Worm (Caenorhabditis elegans) whole organism, L2 larva: ENCODE results near the gene Y57E12AL.6.

Source experiments
- C34F6.9 ChIP-seq: fragments of 150-350 bp; optimal IDR thresholded peaks from 2 replicates; lab custom pipeline; 2014; ENCODE audit warnings: missing biosample characterization, missing genetic modification characterization
- F13H6.1 ChIP-seq: sonication (generic microtip); optimal IDR thresholded peaks from 2 replicates; lab custom pipeline; 2016; ENCODE audit warnings: missing genetic modification characterization, missing compliant biosample characterization
- R02D3.7 ChIP-seq: fragments of 150-350 bp; optimal IDR thresholded peaks from 2 replicates; lab custom pipeline; 2014; ENCODE audit warnings: missing biosample characterization, missing genetic modification characterization
- ZK546.5 ChIP-seq: sonication (generic microtip); optimal IDR thresholded peaks from 2 replicates; lab custom pipeline; 2017; ENCODE audit warnings: missing biosample characterization, missing genetic modification characterization
- aly-2 ChIP-seq: fragments of 150-350 bp; optimal IDR thresholded peaks from 2 replicates; lab custom pipeline; 2014; ENCODE audit warnings: missing biosample characterization, missing genetic modification characterization
- ama-1 ChIP-seq: fragments of 150-350 bp; optimal IDR thresholded peaks from 2 replicates; lab custom pipeline; 2018; ENCODE audit warnings: inconsistent platforms
- blmp-1 ChIP-seq: sonication (generic microtip); optimal IDR thresholded peaks from 2 replicates; lab custom pipeline; 2017; ENCODE audit warnings: missing genetic modification characterization, mild to moderate bottlenecking, missing compliant biosample characterization, antibody characterized with exemption, moderate library complexity; ENCODE audit not compliant: insufficient read depth
- ceh-82 ChIP-seq: fragments of 150-350 bp; optimal IDR thresholded peaks from 2 replicates; lab custom pipeline; 2014; ENCODE audit warnings: missing biosample characterization, missing genetic modification characterization
- crh-2 ChIP-seq: sonication (generic microtip); optimal IDR thresholded peaks from 2 replicates; lab custom pipeline; 2017; ENCODE audit warnings: missing biosample characterization, missing genetic modification characterization
- dmd-4 ChIP-seq: sonication (generic microtip); optimal IDR thresholded peaks from 2 replicates; lab custom pipeline; 2017; ENCODE audit warnings: missing biosample characterization, missing genetic modification characterization
- fos-1 ChIP-seq: fragments of 150-350 bp; optimal IDR thresholded peaks from 2 replicates; lab custom pipeline; 2014; ENCODE audit warnings: missing biosample characterization, missing genetic modification characterization
- lin-11 ChIP-seq: fragments of 150-350 bp; sonication (generic microtip); optimal IDR thresholded peaks from 2 replicates; lab custom pipeline; 2014; ENCODE audit warnings: missing biosample characterization, missing genetic modification characterization, inconsistent platforms, mixed read lengths
- lin-13 ChIP-seq: fragments of 150-350 bp; optimal IDR thresholded peaks from 2 replicates; lab custom pipeline; 2014; ENCODE audit warnings: missing biosample characterization, missing genetic modification reagents, missing genetic modification characterization
- lin-39 ChIP-seq: fragments of 150-350 bp; optimal IDR thresholded peaks from 2 replicates; lab custom pipeline; 2014; ENCODE audit warnings: missing biosample characterization, missing genetic modification reagents, missing genetic modification characterization
- lsy-2 ChIP-seq, 2 experiments: fragments of 150-350 bp in 1 of 2; sonication (generic microtip) in 1 of 2; optimal IDR thresholded peaks; 2 replicates each; lab custom pipeline; 2014 to 2017; ENCODE audit warnings: missing biosample characterization in 2 of 2, missing genetic modification characterization in 2 of 2
- mab-5 ChIP-seq: fragments of 150-350 bp; optimal IDR thresholded peaks from 2 replicates; lab custom pipeline; 2014; ENCODE audit warnings: missing biosample characterization, missing genetic modification characterization
- nhr-21 ChIP-seq: fragments of 150-350 bp; optimal IDR thresholded peaks from 2 replicates; lab custom pipeline; 2014; ENCODE audit warnings: missing biosample characterization, missing genetic modification characterization
- nhr-6 ChIP-seq: fragments of 150-350 bp; optimal IDR thresholded peaks from 2 replicates; lab custom pipeline; 2014; ENCODE audit warnings: missing biosample characterization, missing genetic modification characterization
- nhr-77 ChIP-seq: fragments of 150-350 bp; optimal IDR thresholded peaks from 2 replicates; lab custom pipeline; 2014; ENCODE audit warnings: missing biosample characterization, missing genetic modification characterization
- peb-1 ChIP-seq: fragments of 150-350 bp; optimal IDR thresholded peaks from 2 replicates; lab custom pipeline; 2014; ENCODE audit warnings: missing biosample characterization, missing genetic modification characterization
- sem-4 ChIP-seq: fragments of 150-350 bp; optimal IDR thresholded peaks from 2 replicates; lab custom pipeline; 2014; ENCODE audit warnings: missing biosample characterization, missing genetic modification reagents, missing genetic modification characterization
- sma-9 ChIP-seq, 2 experiments: fragments of 150-350 bp in 1 of 2; sonication (generic microtip) in 1 of 2; optimal IDR thresholded peaks; 2 replicates each; lab custom pipeline; 2014 to 2016; ENCODE audit warnings: missing genetic modification characterization in 2 of 2, mild to moderate bottlenecking in 1 of 2, missing biosample characterization in 1 of 2, missing compliant biosample characterization in 1 of 2, missing genetic modification reagents in 1 of 2, moderate library complexity in 1 of 2
- snpc-4 ChIP-seq: fragments of 150-350 bp; optimal IDR thresholded peaks from 2 replicates; lab custom pipeline; 2014; ENCODE audit warnings: missing biosample characterization, missing genetic modification characterization
- ztf-1 ChIP-seq: fragments of 200-800 bp; sonication (Bioruptor generic); conservative IDR thresholded peaks from 2 replicates; pipeline ENCODE4 v1.3.6; 2022; ENCODE audit warnings: missing genetic modification characterization, missing compliant biosample characterization
- ztf-4 ChIP-seq: fragments of 150-350 bp; optimal IDR thresholded peaks from 2 replicates; lab custom pipeline; 2014; ENCODE audit warnings: missing biosample characterization, missing genetic modification characterization

Gene Y57E12AL.6

ce11 chrV:7022981-7023380 lies 37.3 kb downstream of the Y57E12AL.6 start:
- TF ChIP-seq ZK546.5 (tag; lab: Kevin White, UChicago) (no peak), nhr-77 (no peak), dmd-4 (tag; lab: Kevin White, UChicago) (no peak)

ce11 chrV:7021772-7022171 lies 38.5 kb downstream of the Y57E12AL.6 start, which contains the start of gene F20A1.4:
TSS of gene F20A1.4 (minus strand) at chrV:7021872.
- TF ChIP-seq snpc-4 (tag; lab: Kevin White, UChicago), result no peak
- TF ChIP-seq lsy-2 (tag; optimal IDR thresholded peaks at IDR 0.05; lab: Kevin White, UChicago), result no peak
- TF ChIP-seq crh-2 (tag; lab: Kevin White, UChicago), result no peak
- no peak for TF ChIP-seq R02D3.7
- TF ChIP-seq nhr-77, result no peak
- TF ChIP-seq lin-11 (tag; lab: Kevin White, UChicago), result no peak
- no peak for TF ChIP-seq ztf-1
- TF ChIP-seq fos-1 (tag; lab: Kevin White, UChicago), result no peak
- TF ChIP-seq mab-5, result no peak
- no peak for TF ChIP-seq C34F6.9
- no peak for TF ChIP-seq sma-9 (GFP tag; optimal IDR thresholded peaks at IDR 0.05; lab: Kevin White, UChicago)
- TF ChIP-seq sma-9 (tag; optimal IDR thresholded peaks at IDR 0.05; lab: Kevin White, UChicago), result no peak
- TF ChIP-seq nhr-21 (tag; lab: Kevin White, UChicago), result no peak
- no peak for TF ChIP-seq aly-2 (tag; lab: Kevin White, UChicago)
- TF ChIP-seq sem-4 (tag; lab: Kevin White, UChicago), result no peak
- no peak for TF ChIP-seq ztf-4

ce11 chrV:7017059-7017458 lies 43.2 kb downstream of the Y57E12AL.6 start, which contains the start of gene srsx-32:
TSS of gene srsx-32 (plus strand) at chrV:7017359.
- TF ChIP-seq sem-4 (tag; lab: Kevin White, UChicago) (no peak), mab-5 (no peak), nhr-6 (tag; lab: Kevin White, UChicago) (no peak), ceh-82 (no peak), lin-13 (GFP tag; lab: Kevin White, UChicago) (no peak), ama-1 (no peak), R02D3.7 (no peak), peb-1 (no peak)

- no peak for TF ChIP-seq blmp-1
- TF ChIP-seq F13H6.1 (tag; lab: Kevin White, UChicago), result no peak
- no peak for TF ChIP-seq ztf-1
- no peak for TF ChIP-seq sma-9 (GFP tag; optimal IDR thresholded peaks at IDR 0.05; lab: Kevin White, UChicago)
- no peak for TF ChIP-seq sma-9 (tag; optimal IDR thresholded peaks at IDR 0.05; lab: Kevin White, UChicago)
- TF ChIP-seq R02D3.7, result no peak
- TF ChIP-seq mab-5, result no peak
- no peak for TF ChIP-seq ceh-82
These were observed 44.4 kb downstream of the Y57E12AL.6 start, which contains the start of gene C33G8.13 for ce11 chrV:7015872-7016271. TSS of gene C33G8.13 (minus strand) at chrV:7015972.

- TF ChIP-seq sma-9 (GFP tag; optimal IDR thresholded peaks at IDR 0.05; lab: Kevin White, UChicago) (no peak), sma-9 (tag; optimal IDR thresholded peaks at IDR 0.05; lab: Kevin White, UChicago) (no peak), lin-39 (tag; lab: Kevin White, UChicago) (no peak), ceh-82 (no peak), ztf-4 (no peak), lsy-2 (tag; optimal IDR thresholded peaks at IDR 0.05; lab: Kevin White, UChicago) (no peak), ama-1 (no peak)
These were observed 47.7 kb downstream of the Y57E12AL.6 start, which contains the start of gene srw-127 for ce11 chrV:7012617-7013016. TSS of gene srw-127 (plus strand) at chrV:7012917.
